Worm (Caenorhabditis elegans): ENCODE results near the gene Y38H8A.4.

Y38H8A.4 gene

DNA sequence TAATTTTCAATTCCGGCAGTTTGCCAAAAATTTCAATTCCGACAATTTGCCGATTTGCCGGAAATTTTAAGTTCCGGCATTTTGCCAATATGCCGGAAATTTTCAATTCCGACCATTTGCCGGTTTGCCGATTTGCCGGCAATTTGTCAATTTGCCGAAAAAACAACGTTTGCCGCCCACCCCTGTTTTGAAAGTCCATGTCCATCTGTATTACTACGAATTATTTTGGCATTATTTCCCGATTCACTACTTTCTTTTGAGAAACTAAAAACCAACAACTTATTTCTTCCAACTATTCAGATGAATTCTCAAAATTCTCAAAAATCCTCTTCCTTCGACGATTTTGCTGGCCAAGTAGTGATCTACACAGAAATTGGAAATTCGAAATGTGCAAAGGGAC, 20.1 kb upstream of the Y38H8A.4 start, which contains the start of gene Y45F10A.7:
Gene Y45F10A.7, plus strand, starts transcription at position 301 of the 400 bp plus-strand sequence.
- TF ChIP-seq hmg-11 (tag; optimal IDR thresholded peaks at IDR 0.05) (no peak), ceh-16 (tag; optimal IDR thresholded peaks at IDR 0.05) (no peak), unc-62 (GFP tag; optimal IDR thresholded peaks at IDR 0.05) (no peak), ztf-4 (tag; optimal IDR thresholded peaks at IDR 0.05) (no peak), zag-1 (tag; optimal IDR thresholded peaks at IDR 0.05) (no peak), nfya-1 (tag; optimal IDR thresholded peaks at IDR 0.05; ENCODE audit: insufficient read depth) (no peak), tbx-2 (tag; optimal IDR thresholded peaks at IDR 0.05) (no peak), lin-15B (tag; optimal IDR thresholded peaks at IDR 0.05) (no peak)

DNA sequence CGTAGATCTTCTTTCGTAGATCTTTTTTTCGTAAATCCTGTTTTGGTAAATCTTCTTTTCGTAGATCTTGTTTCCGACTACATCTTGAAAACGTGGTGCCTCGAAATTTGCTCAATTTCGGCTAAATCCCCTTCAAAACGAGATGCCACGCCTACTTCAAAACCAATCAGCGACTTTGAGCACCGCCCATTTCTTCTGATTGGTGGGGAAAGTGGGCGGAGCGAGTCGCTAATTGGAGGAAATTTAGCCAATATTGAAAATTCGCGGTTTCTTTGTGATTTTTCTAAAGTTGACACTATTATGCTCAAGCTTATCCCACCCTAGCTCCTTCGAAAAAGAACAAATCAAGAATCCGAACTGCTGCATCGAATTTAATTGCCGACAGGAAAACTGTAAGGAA, 15.4 kb upstream of the Y38H8A.4 start:
- TF ChIP-seq ceh-28 (tag; optimal IDR thresholded peaks at IDR 0.05) (no peak), nfya-1 (tag; optimal IDR thresholded peaks at IDR 0.05; ENCODE audit: insufficient read depth) (peak; percentile 89), nhr-11 (tag; optimal IDR thresholded peaks at IDR 0.05) (no peak), nhr-77 (tag; optimal IDR thresholded peaks at IDR 0.05) (no peak), ztf-11 (tag; optimal IDR thresholded peaks at IDR 0.05) (no peak), elt-1 (tag; optimal IDR thresholded peaks at IDR 0.05) (no peak), eor-1 (tag; optimal IDR thresholded peaks at IDR 0.05) (no peak)

DNA sequence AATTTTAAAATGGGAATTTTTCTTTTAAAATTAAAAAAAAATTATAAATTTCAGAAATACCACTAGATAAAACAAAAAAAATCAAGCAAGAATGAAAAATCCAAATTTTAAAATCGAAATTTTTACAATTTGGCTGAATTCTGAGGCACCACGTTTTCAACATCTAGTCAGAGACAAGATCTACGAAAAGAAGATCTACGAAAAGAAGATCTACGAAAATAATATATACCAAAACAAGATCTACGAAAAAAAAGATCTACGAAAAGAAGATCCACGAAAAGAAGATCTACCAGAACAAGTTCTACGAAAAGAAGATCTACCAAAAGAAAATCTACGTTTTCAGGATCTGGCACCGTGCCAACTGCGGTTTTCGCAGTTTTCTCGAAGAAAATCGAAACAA, 14.8 kb upstream of the Y38H8A.4 start:
- TF ChIP-seq egl-27 (tag; optimal IDR thresholded peaks at IDR 0.05) (no peak), nhr-28 (tag; optimal IDR thresholded peaks at IDR 0.05) (no peak), unc-62 (GFP tag; optimal IDR thresholded peaks at IDR 0.05) (no peak), elt-1 (tag; optimal IDR thresholded peaks at IDR 0.05) (no peak), fkh-2 (tag; optimal IDR thresholded peaks at IDR 0.05) (no peak), nfya-1 (tag; optimal IDR thresholded peaks at IDR 0.05; ENCODE audit: insufficient read depth) (no peak), ceh-82 (tag; optimal IDR thresholded peaks at IDR 0.05) (no peak), zag-1 (tag; optimal IDR thresholded peaks at IDR 0.05) (no peak), nhr-76 (tag; optimal IDR thresholded peaks at IDR 0.05) (no peak), nhr-25 (tag; optimal IDR thresholded peaks at IDR 0.05) (no peak), pha-4 (tag; optimal IDR thresholded peaks at IDR 0.05) (no peak), lsy-12 (tag; optimal IDR thresholded peaks at IDR 0.05) (no peak), hmg-11 (tag; optimal IDR thresholded peaks at IDR 0.05) (no peak), jun-1 (tag; optimal IDR thresholded peaks at IDR 0.05) (no peak), nhr-77 (tag; optimal IDR thresholded peaks at IDR 0.05) (no peak), egl-5 (tag; optimal IDR thresholded peaks at IDR 0.05) (no peak), mml-1 (tag; optimal IDR thresholded peaks at IDR 0.05) (no peak)

DNA sequence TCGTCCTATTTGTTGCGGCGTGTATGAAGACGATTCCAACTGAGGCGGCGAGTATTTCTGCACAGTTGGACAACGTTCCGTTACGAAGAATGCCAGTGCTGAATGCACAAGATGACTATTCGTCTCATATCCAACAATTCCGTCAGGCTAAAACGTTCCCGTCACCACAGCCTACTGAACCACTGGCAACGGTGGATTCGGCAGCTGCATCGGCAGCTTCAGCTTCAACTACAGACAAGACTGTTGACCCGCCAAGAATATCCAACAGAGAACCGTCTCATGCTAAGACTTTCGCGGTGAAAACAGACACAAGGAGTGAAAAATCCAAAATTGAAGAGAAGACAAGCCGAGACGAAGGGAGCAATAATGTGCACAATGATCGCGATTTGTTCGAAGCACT, 11.4 kb upstream of the Y38H8A.4 start:
- no peak for TF ChIP-seq nhr-67 (tag; optimal IDR thresholded peaks at IDR 0.05)
- TF ChIP-seq tbx-2 (tag; optimal IDR thresholded peaks at IDR 0.05) = no peak
- TF ChIP-seq ztf-11 (tag; optimal IDR thresholded peaks at IDR 0.05) = no peak

DNA sequence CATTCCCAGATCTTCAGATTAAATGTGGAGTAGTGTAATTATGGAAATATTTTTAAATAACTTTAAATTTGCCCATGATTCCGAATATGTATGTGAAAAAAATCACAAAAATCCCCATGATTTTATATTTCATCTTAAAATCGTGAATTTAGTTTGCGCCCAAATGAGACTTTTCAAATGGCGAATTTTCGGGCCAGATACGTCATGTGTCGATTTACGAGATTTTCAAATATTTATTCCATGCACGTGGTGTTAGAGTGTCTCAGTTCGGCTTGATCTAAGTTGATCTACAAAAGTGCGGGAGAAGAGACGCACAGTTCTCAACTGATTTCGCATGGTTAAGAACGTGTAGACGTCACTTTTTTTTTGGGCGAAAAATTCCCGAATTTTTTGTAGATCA, 10.3 kb upstream of the Y38H8A.4 start, which contains the start of gene Y38H8A.1:
Gene Y38H8A.1, plus strand, starts transcription at position 301 of the 400 bp plus-strand sequence.
- TF ChIP-seq nhr-77 (tag; optimal IDR thresholded peaks at IDR 0.05) (no peak), elt-3 (tag; optimal IDR thresholded peaks at IDR 0.05) (no peak), nhr-11 (tag; optimal IDR thresholded peaks at IDR 0.05) (no peak), fkh-10 (GFP tag; optimal IDR thresholded peaks at IDR 0.05) (no peak), ama-1 (optimal IDR thresholded peaks at IDR 0.05) (no peak), nhr-23 (tag; optimal IDR thresholded peaks at IDR 0.05) (no peak), fkh-2 (tag; optimal IDR thresholded peaks at IDR 0.05) (no peak), snpc-4 (tag; optimal IDR thresholded peaks at IDR 0.05) (no peak), pha-4 (tag; optimal IDR thresholded peaks at IDR 0.05) (no peak), zag-1 (tag; optimal IDR thresholded peaks at IDR 0.05) (no peak), ztf-11 (tag; optimal IDR thresholded peaks at IDR 0.05) (no peak), elt-2 (tag; optimal IDR thresholded peaks at IDR 0.05) (no peak), hmg-11 (tag; optimal IDR thresholded peaks at IDR 0.05) (no peak), sea-2 (GFP tag; optimal IDR thresholded peaks at IDR 0.05) (no peak), skn-1 (tag; optimal IDR thresholded peaks at IDR 0.05) (no peak), tbx-2 (tag; optimal IDR thresholded peaks at IDR 0.05) (no peak)

Measured in whole organism, L3 larva.